Fruit fly (Drosophila melanogaster) whole organism, embryonic: ENCODE measurements around the gene Mob3.

Source experiments
- Antp ChIP-seq: fragments of 200-800 bp; sonication (Bioruptor generic); optimal IDR thresholded peaks from 3 replicates; lab custom pipeline; 2016; ENCODE audit warnings: missing biosample characterization, missing genetic modification characterization
- CG10147 ChIP-seq: fragments of 200-800 bp; sonication (Bioruptor generic); optimal IDR thresholded peaks from 2 replicates; lab custom pipeline; 2019; ENCODE audit warnings: missing biosample characterization, mild to moderate bottlenecking, missing genetic modification characterization, moderate library complexity
- CG10979 ChIP-seq: fragments of 200-800 bp; sonication (Bioruptor generic); optimal IDR thresholded peaks from 2 replicates; lab custom pipeline; 2018; ENCODE audit warnings: missing biosample characterization, mild to moderate bottlenecking, missing genetic modification characterization, moderate library complexity
- CG11247 ChIP-seq: fragments of 200-800 bp; sonication (Bioruptor generic); IDR thresholded peaks from 2 replicates; pipeline ENCODE4 v1.3.6; 2022; ENCODE audit warnings: missing biosample characterization, missing genetic modification characterization
- CG12104 ChIP-seq: fragments of 200-800 bp; sonication (Bioruptor generic); optimal IDR thresholded peaks from 3 replicates; lab custom pipeline; 2016; ENCODE audit warnings: missing biosample characterization, missing genetic modification characterization
- CG1233 ChIP-seq: fragments of 200-800 bp; sonication (Bioruptor generic); optimal IDR thresholded peaks from 4 replicates; lab custom pipeline; 2018; ENCODE audit warnings: missing biosample characterization, mild to moderate bottlenecking, missing genetic modification characterization
- CG12391 ChIP-seq: fragments of 200-800 bp; sonication (Bioruptor generic); optimal IDR thresholded peaks from 3 replicates; lab custom pipeline; 2018; ENCODE audit warnings: missing biosample characterization, mild to moderate bottlenecking, missing genetic modification characterization, moderate library complexity
- CG12659 ChIP-seq: fragments of 200-800 bp; sonication (Bioruptor generic); optimal IDR thresholded peaks from 3 replicates; lab custom pipeline; 2017; ENCODE audit warnings: mild to moderate bottlenecking, missing biosample characterization, missing genetic modification reagents, missing genetic modification characterization
- CG14710 ChIP-seq: fragments of 200-800 bp; sonication (Bioruptor generic); optimal IDR thresholded peaks from 3 replicates; lab custom pipeline; 2019; ENCODE audit warnings: missing biosample characterization, mild to moderate bottlenecking, missing genetic modification characterization, moderate library complexity
- CG16779 ChIP-seq: fragments of 200-800 bp; sonication (Bioruptor generic); IDR thresholded peaks from 2 replicates; pipeline ENCODE4 v1.3.6; 2022; ENCODE audit warnings: missing biosample characterization, missing genetic modification characterization
- CG18262 ChIP-seq: fragments of 200-800 bp; optimal IDR thresholded peaks from 3 replicates; lab custom pipeline; 2019; ENCODE audit warnings: missing biosample characterization, mild to moderate bottlenecking, missing genetic modification characterization, moderate library complexity
- CG18619 ChIP-seq: fragments of 200-800 bp; sonication (Bioruptor generic); optimal IDR thresholded peaks from 3 replicates; lab custom pipeline; 2017; ENCODE audit warnings: missing biosample characterization, mild to moderate bottlenecking, missing genetic modification characterization
- CG34224 ChIP-seq: fragments of 200-800 bp; sonication (Bioruptor generic); IDR thresholded peaks from 3 replicates; pipeline ENCODE4 v1.3.6; 2022; ENCODE audit warnings: missing biosample characterization, missing genetic modification characterization; ENCODE audit not compliant: partially characterized antibody
- CG34422 ChIP-seq: fragments of 200-800 bp; sonication (Bioruptor generic); IDR thresholded peaks from 3 replicates; pipeline ENCODE4 v1.3.6; 2022; ENCODE audit warnings: missing biosample characterization, missing genetic modification characterization
- CG4820 ChIP-seq: fragments of 200-800 bp; sonication (Bioruptor generic); optimal IDR thresholded peaks from 3 replicates; lab custom pipeline; 2016; ENCODE audit warnings: missing biosample characterization, missing genetic modification characterization
- CG6272 ChIP-seq: fragments of 200-800 bp; sonication (Bioruptor generic); IDR thresholded peaks from 2 replicates; pipeline ENCODE4 v1.3.6; 2022; ENCODE audit warnings: missing biosample characterization, missing genetic modification characterization
- Dbx ChIP-seq: fragments of 200-800 bp; sonication (Bioruptor generic); IDR thresholded peaks from 3 replicates; pipeline ENCODE4 v1.3.6; 2022; ENCODE audit warnings: missing biosample characterization, missing genetic modification characterization
- Deaf1 ChIP-seq: fragments of 200-800 bp; optimal IDR thresholded peaks from 3 replicates; lab custom pipeline; 2019; ENCODE audit warnings: missing biosample characterization, mild to moderate bottlenecking, missing genetic modification characterization, moderate library complexity
- Dll ChIP-seq: fragments of 200-800 bp; sonication (Bioruptor generic); IDR thresholded peaks from 4 replicates; pipeline ENCODE4 v1.3.6; 2022; ENCODE audit warnings: missing biosample characterization, missing genetic modification characterization; ENCODE audit not compliant: partially characterized antibody
- Dref ChIP-seq: fragments of 200-800 bp; sonication (Bioruptor generic); IDR thresholded peaks from 2 replicates; pipeline ENCODE4 v1.3.6; 2022; ENCODE audit warnings: missing biosample characterization, missing genetic modification characterization
- Drgx ChIP-seq: fragments of 200-800 bp; sonication (Bioruptor generic); IDR thresholded peaks from 2 replicates; pipeline ENCODE4 v1.3.6; 2022; ENCODE audit warnings: missing biosample characterization, missing genetic modification characterization
- Eip74EF ChIP-seq, 2 experiments: fragments of 200-800 bp in 1 of 2; fragments of >200 bp in 1 of 2; sonication (Bioruptor generic) in 1 of 2; optimal IDR thresholded peaks; 2 replicates each; lab custom pipeline; 2017 to 2019; ENCODE audit warnings: missing biosample characterization in 2 of 2, missing genetic modification characterization in 2 of 2, mild to moderate bottlenecking in 1 of 2, moderate library complexity in 1 of 2
- HLH3B ChIP-seq: fragments of 200-800 bp; sonication (Bioruptor generic); IDR thresholded peaks from 2 replicates; pipeline ENCODE4 v1.3.6; 2022; ENCODE audit warnings: missing biosample characterization, missing genetic modification characterization
- Hr51 ChIP-seq, 2 experiments: fragments of 200-800 bp; sonication (Bioruptor generic); optimal IDR thresholded peaks; 2 replicates in 1 of 2; 3 replicates in 1 of 2; lab custom pipeline; 2016 to 2018; ENCODE audit warnings: missing biosample characterization in 2 of 2, missing genetic modification characterization in 2 of 2, mild to moderate bottlenecking in 1 of 2, moderate library complexity in 1 of 2
- Hsf ChIP-seq: fragments of 200-800 bp; sonication (Bioruptor generic); optimal IDR thresholded peaks from 3 replicates; lab custom pipeline; 2016; ENCODE audit warnings: missing biosample characterization, missing genetic modification characterization
- Mes4 ChIP-seq: fragments of 200-800 bp; sonication (Bioruptor generic); optimal IDR thresholded peaks from 2 replicates; lab custom pipeline; 2016; ENCODE audit warnings: missing biosample characterization, missing genetic modification characterization
- Pdp1 ChIP-seq, 2 experiments: fragments of 200-800 bp; sonication (Bioruptor generic); optimal IDR thresholded peaks; 3 replicates each; lab custom pipeline; 2016; ENCODE audit warnings: missing biosample characterization in 2 of 2, missing genetic modification characterization in 2 of 2, mild to moderate bottlenecking in 1 of 2, moderate library complexity in 1 of 2
- Taf1 ChIP-seq: fragments of 200-800 bp; sonication (Bioruptor generic); IDR thresholded peaks from 2 replicates; pipeline ENCODE4 v1.3.6; 2022; ENCODE audit warnings: missing biosample characterization, missing genetic modification characterization
- Xbp1 ChIP-seq: fragments of 200-800 bp; sonication (Bioruptor generic); optimal IDR thresholded peaks from 3 replicates; lab custom pipeline; 2016; ENCODE audit warnings: missing biosample characterization, mild to moderate bottlenecking, missing genetic modification characterization
- al ChIP-seq: fragments of 200-800 bp; sonication (Bioruptor generic); IDR thresholded peaks from 2 replicates; pipeline ENCODE4 v1.3.6; 2022; ENCODE audit warnings: missing biosample characterization, missing genetic modification characterization
- ara ChIP-seq: fragments of 200-800 bp; sonication (Bioruptor generic); IDR thresholded peaks from 2 replicates; pipeline ENCODE4 v1.3.6; 2022; ENCODE audit warnings: missing biosample characterization, missing genetic modification characterization
- bsh ChIP-seq, 2 experiments: fragments of 200-800 bp; sonication (Bioruptor generic); optimal IDR thresholded peaks; 2 replicates each; lab custom pipeline; 2017 to 2018; ENCODE audit warnings: mild to moderate bottlenecking in 2 of 2, missing biosample characterization in 2 of 2, missing genetic modification characterization in 2 of 2, moderate library complexity in 1 of 2
- cato ChIP-seq: fragments of 200-800 bp; sonication (Bioruptor generic); optimal IDR thresholded peaks from 2 replicates; lab custom pipeline; 2016; ENCODE audit warnings: missing biosample characterization, missing genetic modification characterization, borderline replicate concordance
- dm ChIP-seq: fragments of 200-800 bp; sonication (Bioruptor generic); optimal IDR thresholded peaks from 3 replicates; lab custom pipeline; 2016; ENCODE audit warnings: missing biosample characterization, missing genetic modification characterization
- dmrt99B ChIP-seq: fragments of 200-800 bp; sonication (Bioruptor generic); optimal IDR thresholded peaks from 2 replicates; lab custom pipeline; 2018; ENCODE audit warnings: missing biosample characterization, mild to moderate bottlenecking, missing genetic modification characterization, moderate library complexity
- ewg ChIP-seq: fragments of 200-800 bp; sonication (Bioruptor generic); optimal IDR thresholded peaks from 3 replicates; lab custom pipeline; 2017; ENCODE audit warnings: mild to moderate bottlenecking, missing biosample characterization, missing genetic modification reagents, missing genetic modification characterization
- gcm2 ChIP-seq: fragments of 200-800 bp; sonication (Bioruptor generic); optimal IDR thresholded peaks from 2 replicates; lab custom pipeline; 2016; ENCODE audit warnings: missing biosample characterization, missing genetic modification characterization
- insv ChIP-seq, 2 experiments: fragments of 200-800 bp; sonication (Bioruptor generic); optimal IDR thresholded peaks; 3 replicates each; lab custom pipeline; 2016 to 2018; ENCODE audit warnings: missing biosample characterization in 2 of 2, missing genetic modification characterization in 2 of 2
- nau ChIP-seq: fragments of 200-800 bp; sonication (Bioruptor generic); optimal IDR thresholded peaks from 3 replicates; lab custom pipeline; 2017; ENCODE audit warnings: missing biosample characterization, mild to moderate bottlenecking, missing genetic modification characterization, missing genetic modification reagents
- nerfin-1 ChIP-seq: fragments of 200-800 bp; sonication (Bioruptor generic); optimal IDR thresholded peaks from 3 replicates; lab custom pipeline; 2019; ENCODE audit warnings: missing biosample characterization, mild to moderate bottlenecking, missing genetic modification characterization, moderate library complexity
- odd ChIP-seq: fragments of 200-800 bp; sonication (Bioruptor generic); optimal IDR thresholded peaks from 2 replicates; lab custom pipeline; 2017; ENCODE audit warnings: missing biosample characterization, mild to moderate bottlenecking, missing genetic modification characterization
- pan ChIP-seq, 4 experiments: fragments of >200 bp in 3 of 4; fragments of 200-800 bp in 1 of 4; sonication (Bioruptor generic) in 1 of 4; optimal IDR thresholded peaks in 3 of 4; IDR thresholded peaks in 1 of 4; 2 replicates each; pipeline versions ENCODE4 v1.3.6 to Lab custom; 2017 to 2022; ENCODE audit warnings: missing biosample characterization in 2 of 4, missing genetic modification characterization in 2 of 4, mixed read lengths in 1 of 4
- phol ChIP-seq: fragments of 200-800 bp; sonication (Bioruptor generic); optimal IDR thresholded peaks from 3 replicates; lab custom pipeline; 2018; ENCODE audit warnings: missing biosample characterization, mild to moderate bottlenecking, missing genetic modification characterization, moderate library complexity
- sc ChIP-seq, 3 experiments: fragments of >200 bp in 2 of 3; fragments of 200-800 bp in 1 of 3; sonication (Bioruptor generic) in 1 of 3; optimal IDR thresholded peaks; 2 replicates in 2 of 3; 3 replicates in 1 of 3; lab custom pipeline; 2017; ENCODE audit warnings: mild to moderate bottlenecking in 1 of 3, missing biosample characterization in 1 of 3, missing genetic modification characterization in 1 of 3, missing genetic modification reagents in 1 of 3
- sima ChIP-seq: fragments of 200-800 bp; sonication (Bioruptor generic); optimal IDR thresholded peaks from 2 replicates; lab custom pipeline; 2016; ENCODE audit warnings: missing biosample characterization, missing genetic modification characterization
- sna ChIP-seq: fragments of 200-800 bp; sonication (Bioruptor generic); IDR thresholded peaks from 2 replicates; pipeline ENCODE4 v1.3.6; 2022; ENCODE audit warnings: missing biosample characterization, missing genetic modification characterization; ENCODE audit not compliant: partially characterized antibody
- unc-4 ChIP-seq: fragments of 200-800 bp; sonication (Bioruptor generic); IDR thresholded peaks from 2 replicates; pipeline ENCODE4 v1.3.6; 2022; ENCODE audit warnings: missing biosample characterization, missing genetic modification characterization; ENCODE audit not compliant: partially characterized antibody
- unpg ChIP-seq: fragments of 200-800 bp; sonication (Bioruptor generic); optimal IDR thresholded peaks from 3 replicates; lab custom pipeline; 2018; ENCODE audit warnings: missing biosample characterization, mild to moderate bottlenecking, missing genetic modification characterization, moderate library complexity

Mob3 gene

dm6 chr2L:10299810-10300147 is 34.6 kb downstream of the Mob3 start, which contains the start of gene CYLD (continued):
- peak in 1 of 2 experiments; percentile 81 for TF ChIP-seq Hr51 (GFP tag; optimal IDR thresholded peaks at IDR 0.05; lab: Kevin White, UChicago)
- TF ChIP-seq CG34422, result no peak; the same call in 2 of the 3 replicates
- TF ChIP-seq HLH3B, result peak; percentile 44; the same call in 1 of the 2 replicates
- TF ChIP-seq unpg (GFP tag; lab: Kevin White, UChicago), result peak; percentile 83
- no peak for TF ChIP-seq dm (GFP tag; lab: Kevin White, UChicago)
- no peak for TF ChIP-seq Antp (GFP tag; lab: Kevin White, UChicago)
- peak; percentile 35; the same call in 1 of the 3 replicates for TF ChIP-seq CG34224 (GFP tag; lab: Robert Waterston, UW)
- peak; percentile 58 for TF ChIP-seq Hsf (GFP tag; lab: Kevin White, UChicago)
- peak; percentile 19 for TF ChIP-seq cato (GFP tag; lab: Kevin White, UChicago)
- TF ChIP-seq al (GFP tag; lab: Robert Waterston, UW), result no peak; the same call in 1 of the 2 replicates
- peak; percentile 61 for TF ChIP-seq CG10147 (GFP tag; lab: Kevin White, UChicago)
- no peak for TF ChIP-seq sna (GFP tag; lab: Robert Waterston, UW)
- peak; percentile 67 for TF ChIP-seq CG12659 (GFP tag; lab: Kevin White, UChicago)
- TF ChIP-seq dmrt99B (tag; lab: Kevin White, UChicago), result peak; percentile 72
- TF ChIP-seq Dll, result peak; percentile 58; the same call in 1 of the 4 replicates
- peak; percentile 62 for TF ChIP-seq CG1233
- no peak; the same call in 1 of the 2 replicates for TF ChIP-seq unc-4 (GFP tag; lab: Robert Waterston, UW)
- TF ChIP-seq CG18619, result peak; percentile 35
- TF ChIP-seq gcm2 (GFP tag; lab: Kevin White, UChicago), result no peak
- TF ChIP-seq pan (optimal IDR thresholded peaks at IDR 0.05; lab: Kevin White, UChicago), result no peak
- TF ChIP-seq pan (GFP tag; optimal IDR thresholded peaks at IDR 0.05 in 1 of 2, IDR thresholded peaks at IDR 0.05 in 1 of 2), result peak in 1 of 2 experiments; percentile 77
- TF ChIP-seq CG18262 (tag; lab: Kevin White, UChicago), result peak; percentile 83
- peak; percentile 72 for TF ChIP-seq CG10979 (tag; lab: Kevin White, UChicago)
- no peak for TF ChIP-seq ewg (GFP tag; lab: Kevin White, UChicago)
- TF ChIP-seq CG11247 (GFP tag; lab: Robert Waterston, UW), result no peak
- peak in 1 of 2 experiments; percentile 64 for TF ChIP-seq Eip74EF (GFP tag; optimal IDR thresholded peaks at IDR 0.05; lab: Kevin White, UChicago)
- peak in 1 of 2 experiments; percentile 83 for TF ChIP-seq bsh (GFP tag; optimal IDR thresholded peaks at IDR 0.05; lab: Kevin White, UChicago)
- TF ChIP-seq Dbx (GFP tag; lab: Robert Waterston, UW), result peak; percentile 57; the same call in 1 of the 3 replicates
- TF ChIP-seq phol (tag; lab: Kevin White, UChicago), result peak; percentile 77
- TF ChIP-seq Drgx, result peak; percentile 68
- TF ChIP-seq Dref (GFP tag; lab: Robert Waterston, UW), result peak; percentile 65
- TF ChIP-seq Pdp1 (GFP tag; optimal IDR thresholded peaks at IDR 0.05; lab: Kevin White, UChicago), result peak in 1 of 2 experiments; percentile 26
- no peak for TF ChIP-seq Mes4
- peak; percentile 87 for TF ChIP-seq CG12391
- TF ChIP-seq insv (GFP tag; optimal IDR thresholded peaks at IDR 0.05; lab: Kevin White, UChicago), result no peak
- TF ChIP-seq ara (GFP tag; lab: Robert Waterston, UW), result peak; percentile 55; the same call in 1 of the 2 replicates
- TF ChIP-seq Taf1, result no peak
- TF ChIP-seq nau (GFP tag; lab: Kevin White, UChicago), result no peak
- no peak for TF ChIP-seq CG6272 (GFP tag; lab: Robert Waterston, UW)
- TF ChIP-seq Xbp1 (GFP tag; lab: Kevin White, UChicago), result peak; percentile 77
- no peak for TF ChIP-seq CG16779
- TF ChIP-seq sima (GFP tag; lab: Kevin White, UChicago), result no peak
- peak; percentile 60 for TF ChIP-seq CG4820 (GFP tag; lab: Kevin White, UChicago)
- TF ChIP-seq sc (optimal IDR thresholded peaks at IDR 0.05; lab: Kevin White, UChicago), result no peak
- TF ChIP-seq sc (GFP tag; optimal IDR thresholded peaks at IDR 0.05; lab: Kevin White, UChicago), result peak; percentile 13
- no peak for TF ChIP-seq Deaf1 (tag; lab: Kevin White, UChicago)
- TF ChIP-seq odd (GFP tag; lab: Kevin White, UChicago), result peak; percentile 70
- peak; percentile 15 for TF ChIP-seq CG12104
- TF ChIP-seq nerfin-1, result peak; percentile 37
- peak; percentile 75 for TF ChIP-seq CG14710 (tag; lab: Kevin White, UChicago)
